Worm (Caenorhabditis elegans) whole organism, L3 larva: ENCODE measurements around the gene crn-2.

Experiments
- ama-1 ChIP-seq: fragments of 150-350 bp; optimal IDR thresholded peaks from 2 replicates; lab custom pipeline; 2018
- elt-2 ChIP-seq: sonication (generic microtip); optimal IDR thresholded peaks from 2 replicates; lab custom pipeline; 2016; ENCODE audit warnings: missing genetic modification reagents, mild to moderate bottlenecking, missing genetic modification characterization, missing compliant biosample characterization
- nhr-12 ChIP-seq: fragments of 150-350 bp; optimal IDR thresholded peaks from 2 replicates; lab custom pipeline; 2014; ENCODE audit warnings: missing biosample characterization, missing genetic modification characterization
- tbx-2 ChIP-seq: sonication (generic microtip); optimal IDR thresholded peaks from 2 replicates; lab custom pipeline; 2016; ENCODE audit warnings: mild to moderate bottlenecking, missing genetic modification characterization, missing compliant biosample characterization

DNA sequence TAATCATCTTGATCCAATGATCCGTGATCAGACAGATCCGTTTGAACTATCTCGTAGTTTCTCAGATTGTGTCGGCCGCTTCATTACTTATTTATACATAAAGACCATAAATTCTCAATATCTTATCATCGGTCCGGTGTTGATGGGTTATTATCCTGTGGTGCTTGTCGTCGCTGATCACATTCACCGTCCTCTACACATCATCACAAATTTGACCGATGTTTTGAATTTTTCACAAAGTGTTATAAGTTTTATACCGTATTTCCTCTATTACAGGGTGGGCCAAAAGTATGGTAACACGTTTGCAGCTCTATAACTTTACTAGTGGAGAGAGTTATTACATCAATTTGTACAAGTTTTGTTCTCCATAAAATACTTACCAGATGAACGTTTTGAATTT is 6.5 kb upstream of the crn-2 start:
- TF ChIP-seq elt-2 (tag; lab: Kevin White, UChicago) = no peak
- no peak for TF ChIP-seq ama-1 (lab: Kevin White, UChicago)
- no peak for TF ChIP-seq tbx-2 (tag; lab: Kevin White, UChicago)
- TF ChIP-seq nhr-12 = no peak
